Fruit fly (Drosophila melanogaster) whole organism, embryonic: Measurements from ENCODE around the gene Mabi.

Source experiments
- Aef1 ChIP-seq: fragments of 200-800 bp; sonication (Bioruptor generic); IDR thresholded peaks from 3 replicates; pipeline ENCODE4 v1.3.6; 2022; ENCODE audit warnings: missing biosample characterization, missing genetic modification characterization
- Asciz ChIP-seq: fragments of 200-800 bp; sonication (Bioruptor generic); optimal IDR thresholded peaks from 2 replicates; lab custom pipeline; 2017; ENCODE audit warnings: missing biosample characterization, mild to moderate bottlenecking, missing genetic modification characterization, missing genetic modification reagents
- Awh ChIP-seq: fragments of 200-800 bp; sonication (Bioruptor generic); IDR thresholded peaks from 2 replicates; pipeline ENCODE4, ENCODE4 v1.3.6; 2022; ENCODE audit warnings: missing biosample characterization, missing genetic modification characterization
- CG10209 ChIP-seq: fragments of 200-800 bp; sonication (Bioruptor generic); optimal IDR thresholded peaks from 3 replicates; lab custom pipeline; 2017; ENCODE audit warnings: missing biosample characterization, mild to moderate bottlenecking, missing genetic modification characterization, missing genetic modification reagents
- CG11723 ChIP-seq: fragments of 200-800 bp; sonication (Bioruptor generic); optimal IDR thresholded peaks from 2 replicates; lab custom pipeline; 2017; ENCODE audit warnings: missing biosample characterization, mild to moderate bottlenecking, missing genetic modification characterization
- CG12659 ChIP-seq: fragments of 200-800 bp; sonication (Bioruptor generic); optimal IDR thresholded peaks from 3 replicates; lab custom pipeline; 2017; ENCODE audit warnings: mild to moderate bottlenecking, missing biosample characterization, missing genetic modification reagents, missing genetic modification characterization
- CG14441 ChIP-seq: fragments of 200-800 bp; sonication (Bioruptor generic); IDR thresholded peaks from 2 replicates; pipeline ENCODE4 v1.3.6; 2022; ENCODE audit warnings: missing biosample characterization, missing genetic modification characterization
- CG15011 ChIP-seq: fragments of 200-800 bp; sonication (Bioruptor generic); optimal IDR thresholded peaks from 3 replicates; lab custom pipeline; 2018; ENCODE audit warnings: missing biosample characterization, mild to moderate bottlenecking, missing genetic modification characterization
- CG1602 ChIP-seq: fragments of 200-800 bp; sonication (Bioruptor generic); optimal IDR thresholded peaks from 3 replicates; lab custom pipeline; 2016; ENCODE audit warnings: missing biosample characterization, missing genetic modification characterization
- CG16813 ChIP-seq: fragments of 200-800 bp; sonication (Bioruptor generic); IDR thresholded peaks from 3 replicates; pipeline ENCODE4 v1.3.6; 2022; ENCODE audit warnings: missing biosample characterization, missing genetic modification characterization; ENCODE audit not compliant: partially characterized antibody
- CG18262 ChIP-seq: fragments of 200-800 bp; optimal IDR thresholded peaks from 3 replicates; lab custom pipeline; 2019; ENCODE audit warnings: missing biosample characterization, mild to moderate bottlenecking, missing genetic modification characterization, moderate library complexity
- CG1832 ChIP-seq: fragments of 200-800 bp; sonication (Bioruptor generic); optimal IDR thresholded peaks from 2 replicates; lab custom pipeline; 2017; ENCODE audit warnings: missing biosample characterization, mild to moderate bottlenecking, missing genetic modification characterization, inconsistent platforms
- CG2120 ChIP-seq: fragments of 200-800 bp; sonication (Bioruptor generic); optimal IDR thresholded peaks from 3 replicates; lab custom pipeline; 2016; ENCODE audit warnings: missing biosample characterization, missing genetic modification characterization
- CG2875 ChIP-seq: fragments of 200-800 bp; sonication (Bioruptor generic); optimal IDR thresholded peaks from 2 replicates; lab custom pipeline; 2017; ENCODE audit warnings: missing biosample characterization, mild to moderate bottlenecking, missing genetic modification characterization, missing genetic modification reagents
- CG3065 ChIP-seq: fragments of 200-800 bp; sonication (Bioruptor generic); optimal IDR thresholded peaks from 2 replicates; lab custom pipeline; 2016; ENCODE audit warnings: missing biosample characterization, missing genetic modification characterization
- CG31388 ChIP-seq: fragments of 200-800 bp; sonication (Bioruptor generic); optimal IDR thresholded peaks from 2 replicates; lab custom pipeline; 2016; ENCODE audit warnings: missing biosample characterization, missing genetic modification characterization
- CG3838 ChIP-seq: fragments of 200-800 bp; sonication (Bioruptor generic); optimal IDR thresholded peaks from 3 replicates; lab custom pipeline; 2016; ENCODE audit warnings: missing biosample characterization, missing genetic modification characterization
- CG4282 ChIP-seq: fragments of 200-800 bp; sonication (Bioruptor generic); optimal IDR thresholded peaks from 2 replicates; lab custom pipeline; 2016; ENCODE audit warnings: missing biosample characterization, missing genetic modification characterization
- CG43689 ChIP-seq: fragments of 200-800 bp; sonication (Bioruptor generic); IDR thresholded peaks from 2 replicates; pipeline ENCODE4 v1.3.6; 2022; ENCODE audit warnings: missing biosample characterization, missing genetic modification characterization
- CG4730 ChIP-seq: fragments of 200-800 bp; sonication (Bioruptor generic); IDR thresholded peaks from 2 replicates; pipeline ENCODE4 v1.3.6; 2022; ENCODE audit warnings: missing biosample characterization, missing genetic modification characterization
- CG8359 ChIP-seq: fragments of 200-800 bp; sonication (Bioruptor generic); optimal IDR thresholded peaks from 2 replicates; lab custom pipeline; 2017; ENCODE audit warnings: missing biosample characterization, mild to moderate bottlenecking, missing genetic modification characterization, borderline replicate concordance
- CG9609 ChIP-seq: fragments of 200-800 bp; sonication (Bioruptor generic); optimal IDR thresholded peaks from 3 replicates; lab custom pipeline; 2016; ENCODE audit warnings: missing biosample characterization, missing genetic modification characterization
- Camta ChIP-seq: fragments of 200-800 bp; sonication (Bioruptor generic); optimal IDR thresholded peaks from 2 replicates; lab custom pipeline; 2016; ENCODE audit warnings: missing biosample characterization, missing genetic modification characterization
- Dek ChIP-seq: fragments of 200-800 bp; sonication (Bioruptor generic); optimal IDR thresholded peaks from 3 replicates; lab custom pipeline; 2019; ENCODE audit warnings: missing biosample characterization, mild to moderate bottlenecking, missing genetic modification characterization, moderate library complexity
- Elba2 ChIP-seq: fragments of 200-800 bp; sonication (Bioruptor generic); optimal IDR thresholded peaks from 3 replicates; lab custom pipeline; 2016; ENCODE audit warnings: missing biosample characterization, missing genetic modification characterization
- Gug ChIP-seq: fragments of 200-800 bp; sonication (Bioruptor generic); IDR thresholded peaks from 4 replicates; pipeline ENCODE4 v1.3.6; 2022; ENCODE audit warnings: missing biosample characterization, missing genetic modification characterization
- Hr51 ChIP-seq, 2 experiments: fragments of 200-800 bp; sonication (Bioruptor generic); optimal IDR thresholded peaks; 2 replicates in 1 of 2; 3 replicates in 1 of 2; lab custom pipeline; 2016 to 2018; ENCODE audit warnings: missing biosample characterization in 2 of 2, missing genetic modification characterization in 2 of 2, mild to moderate bottlenecking in 1 of 2, moderate library complexity in 1 of 2
- NK7.1 ChIP-seq: fragments of 200-800 bp; sonication (Bioruptor generic); optimal IDR thresholded peaks from 3 replicates; lab custom pipeline; 2016; ENCODE audit warnings: missing biosample characterization, missing genetic modification characterization
- Rfx ChIP-seq: fragments of 200-800 bp; sonication (Bioruptor generic); IDR thresholded peaks from 2 replicates; pipeline ENCODE4 v1.3.6; 2022; ENCODE audit warnings: missing biosample characterization, missing genetic modification characterization
- ato ChIP-seq: fragments of 200-800 bp; sonication (Bioruptor generic); IDR thresholded peaks from 2 replicates; pipeline ENCODE4 v1.3.6; 2022; ENCODE audit warnings: missing biosample characterization, missing genetic modification characterization; ENCODE audit not compliant: partially characterized antibody
- chinmo ChIP-seq: fragments of 200-800 bp; sonication (Bioruptor generic); IDR thresholded peaks from 4 replicates; pipeline ENCODE4 v1.3.6; 2022; ENCODE audit warnings: missing biosample characterization, missing genetic modification characterization; ENCODE audit not compliant: partially characterized antibody
- croc ChIP-seq: fragments of 200-800 bp; sonication (Bioruptor generic); conservative IDR thresholded peaks from 3 replicates; pipeline ENCODE4 v1.3.6; 2022; ENCODE audit warnings: missing biosample characterization, missing genetic modification characterization
- dmrt11E ChIP-seq: fragments of 200-800 bp; sonication (Bioruptor generic); optimal IDR thresholded peaks from 3 replicates; lab custom pipeline; 2018; ENCODE audit warnings: missing biosample characterization, mild to moderate bottlenecking, missing genetic modification characterization, moderate library complexity
- esg ChIP-seq: fragments of 200-800 bp; sonication (Bioruptor generic); conservative IDR thresholded peaks from 2 replicates; pipeline ENCODE4 v1.3.6; 2022; ENCODE audit warnings: missing biosample characterization, missing genetic modification characterization
- grau ChIP-seq: fragments of 200-800 bp; optimal IDR thresholded peaks from 3 replicates; lab custom pipeline; 2019; ENCODE audit warnings: missing biosample characterization, mild to moderate bottlenecking, missing genetic modification characterization, moderate library complexity
- ken ChIP-seq: fragments of 200-800 bp; sonication (Bioruptor generic); IDR thresholded peaks from 3 replicates; pipeline ENCODE4 v1.3.6; 2022; ENCODE audit warnings: missing biosample characterization, missing genetic modification characterization
- maf-S ChIP-seq: fragments of 200-800 bp; sonication (Bioruptor generic); optimal IDR thresholded peaks from 2 replicates; lab custom pipeline; 2016; ENCODE audit warnings: missing biosample characterization, missing genetic modification characterization
- mld ChIP-seq: fragments of 200-800 bp; sonication (Bioruptor generic); IDR thresholded peaks from 3 replicates; pipeline ENCODE4 v1.3.6; 2022; ENCODE audit warnings: missing biosample characterization, missing genetic modification characterization; ENCODE audit not compliant: partially characterized antibody
- nerfin-2 ChIP-seq: fragments of 200-800 bp; sonication (Bioruptor generic); IDR thresholded peaks from 2 replicates; pipeline ENCODE4 v1.3.6; 2022; ENCODE audit warnings: missing biosample characterization, missing genetic modification characterization; ENCODE audit not compliant: partially characterized antibody
- pho ChIP-seq: fragments of 200-800 bp; sonication (Bioruptor generic); optimal IDR thresholded peaks from 2 replicates; lab custom pipeline; 2016; ENCODE audit warnings: missing biosample characterization, missing genetic modification characterization
- pnt ChIP-seq: fragments of 200-800 bp; sonication (Bioruptor generic); optimal IDR thresholded peaks from 3 replicates; lab custom pipeline; 2016; ENCODE audit warnings: missing biosample characterization, missing genetic modification characterization
- ranshi ChIP-seq: fragments of 200-800 bp; sonication (Bioruptor generic); IDR thresholded peaks from 2 replicates; pipeline ENCODE4 v1.3.6; 2022; ENCODE audit warnings: missing biosample characterization, missing genetic modification characterization
- run ChIP-seq: fragments of 200-800 bp; sonication (Bioruptor generic); optimal IDR thresholded peaks from 3 replicates; lab custom pipeline; 2018; ENCODE audit warnings: missing biosample characterization, mild to moderate bottlenecking, missing genetic modification characterization
- salm ChIP-seq: fragments of 200-800 bp; sonication (Bioruptor generic); optimal IDR thresholded peaks from 2 replicates; lab custom pipeline; 2018; ENCODE audit warnings: missing biosample characterization, mild to moderate bottlenecking, missing genetic modification characterization
- sens-2 ChIP-seq: fragments of 200-800 bp; sonication (Bioruptor generic); IDR thresholded peaks from 2 replicates; pipeline ENCODE4 v1.3.6; 2022; ENCODE audit warnings: missing biosample characterization, missing genetic modification characterization
- toy ChIP-seq: fragments of 200-800 bp; sonication (Bioruptor generic); IDR thresholded peaks from 2 replicates; pipeline ENCODE4 v1.3.6; 2022; ENCODE audit warnings: missing biosample characterization, missing genetic modification characterization
- tup ChIP-seq: fragments of 200-800 bp; sonication (Bioruptor generic); optimal IDR thresholded peaks from 2 replicates; lab custom pipeline; 2016; ENCODE audit warnings: missing biosample characterization, mild to moderate bottlenecking, missing genetic modification characterization, moderate library complexity
- vvl ChIP-seq: fragments of 200-800 bp; sonication (Bioruptor generic); IDR thresholded peaks from 2 replicates; pipeline ENCODE4 v1.3.6; 2022; ENCODE audit warnings: missing biosample characterization, missing genetic modification characterization
- wdn ChIP-seq: fragments of 200-800 bp; sonication (Bioruptor generic); IDR thresholded peaks from 2 replicates; pipeline ENCODE4 v1.3.6; 2022; ENCODE audit warnings: missing biosample characterization, missing genetic modification characterization
- z ChIP-seq: fragments of 200-800 bp; sonication (Bioruptor generic); IDR thresholded peaks from 3 replicates; pipeline ENCODE4 v1.3.6; 2022; ENCODE audit warnings: missing biosample characterization, missing genetic modification characterization
- zfh1 ChIP-seq: fragments of 200-800 bp; sonication (Bioruptor generic); IDR thresholded peaks from 3 replicates; pipeline ENCODE4 v1.3.6; 2022; ENCODE audit warnings: missing biosample characterization, missing genetic modification characterization

The Mabi gene

DNA sequence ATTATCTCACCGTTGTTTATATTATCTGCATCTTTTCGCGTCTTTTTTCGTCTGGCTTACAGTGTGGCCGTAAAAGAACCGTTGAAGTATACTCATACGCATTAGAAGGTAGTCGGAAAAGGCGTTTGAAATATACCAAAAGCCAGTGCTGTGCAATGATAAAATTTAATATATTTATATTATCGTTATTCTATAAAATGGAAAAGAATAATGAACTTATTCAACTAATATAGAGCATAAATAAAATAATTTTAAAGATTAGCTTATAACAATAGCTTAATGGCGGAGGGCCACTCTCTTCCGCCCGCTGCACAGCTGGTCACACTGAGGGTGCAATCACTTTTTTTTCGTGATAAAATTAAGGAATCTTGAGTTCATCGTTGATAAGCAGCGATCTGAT lies 42.6 kb downstream of the Mabi start, which contains the start of the genes CG16974 and Edem2 (continued):
- TF ChIP-seq z: no peak
- TF ChIP-seq NK7.1 (GFP tag; lab: Kevin White, UChicago): no peak
- peak; percentile 15 for TF ChIP-seq maf-S (GFP tag; lab: Kevin White, UChicago)
- no peak for TF ChIP-seq CG16813
- TF ChIP-seq croc (GFP tag; lab: Robert Waterston, UW): no peak; the same call in 1 of the 3 replicates
- TF ChIP-seq CG2875 (GFP tag; lab: Kevin White, UChicago): no peak
- no peak for TF ChIP-seq nerfin-2 (GFP tag; lab: Robert Waterston, UW)
- TF ChIP-seq Camta (GFP tag; lab: Kevin White, UChicago): peak; percentile 14
- peak; percentile 81 for TF ChIP-seq zfh1 (GFP tag; lab: Robert Waterston, UW)
- TF ChIP-seq CG4730 (GFP tag; lab: Robert Waterston, UW): peak; percentile 69
- no peak for TF ChIP-seq CG43689 (GFP tag; lab: Robert Waterston, UW)
- peak; percentile 80 for TF ChIP-seq CG2120 (GFP tag; lab: Kevin White, UChicago)
- TF ChIP-seq CG9609 (GFP tag; lab: Kevin White, UChicago): no peak
- peak; percentile 81 for TF ChIP-seq Rfx (GFP tag; lab: Robert Waterston, UW)
- no peak for TF ChIP-seq chinmo (GFP tag; lab: Robert Waterston, UW)
- no peak for TF ChIP-seq mld (GFP tag; lab: Robert Waterston, UW)
- TF ChIP-seq CG1602: peak; percentile 76
- TF ChIP-seq CG1832: no peak
- peak; percentile 66 for TF ChIP-seq tup (GFP tag; lab: Kevin White, UChicago)
- TF ChIP-seq pho (GFP tag; lab: Kevin White, UChicago): peak; percentile 41
- TF ChIP-seq sens-2 (GFP tag; lab: Robert Waterston, UW): no peak
- peak; percentile 70 for TF ChIP-seq dmrt11E
- TF ChIP-seq CG14441 (GFP tag; lab: Robert Waterston, UW): peak; percentile 81
- TF ChIP-seq CG3838 (GFP tag; lab: Kevin White, UChicago): peak; percentile 52
- peak; percentile 74 for TF ChIP-seq Dek (tag; lab: Kevin White, UChicago)
- peak; percentile 65 for TF ChIP-seq esg (GFP tag; lab: Robert Waterston, UW)
- TF ChIP-seq CG11723 (GFP tag; lab: Kevin White, UChicago): no peak
- TF ChIP-seq CG18262 (tag; lab: Kevin White, UChicago): no peak
- TF ChIP-seq Gug: peak; percentile 84
- peak; percentile 70 for TF ChIP-seq Aef1
- no peak for TF ChIP-seq CG15011 (GFP tag; lab: Kevin White, UChicago)
- peak; percentile 46 for TF ChIP-seq salm (tag; lab: Kevin White, UChicago)
- TF ChIP-seq Elba2 (GFP tag; lab: Kevin White, UChicago): peak; percentile 22
- TF ChIP-seq CG8359 (GFP tag; lab: Kevin White, UChicago): no peak
- peak; percentile 53 for TF ChIP-seq CG3065 (GFP tag; lab: Kevin White, UChicago)
- TF ChIP-seq Hr51 (GFP tag; optimal IDR thresholded peaks at IDR 0.05; lab: Kevin White, UChicago): peak in 1 of 2 experiments; percentile 61
- no peak for TF ChIP-seq CG4282 (GFP tag; lab: Kevin White, UChicago)
- peak; percentile 73 for TF ChIP-seq grau (tag; lab: Kevin White, UChicago)
- peak; percentile 73; the same call in 1 of the 2 replicates for TF ChIP-seq ranshi (GFP tag; lab: Robert Waterston, UW)
- TF ChIP-seq Asciz: no peak
- TF ChIP-seq pnt: peak; percentile 27
- peak; percentile 78 for TF ChIP-seq wdn (GFP tag; lab: Robert Waterston, UW)
- no peak for TF ChIP-seq CG10209 (GFP tag; lab: Kevin White, UChicago)
- TF ChIP-seq ato: no peak
- TF ChIP-seq CG31388 (GFP tag; lab: Kevin White, UChicago): peak; percentile 33
- TF ChIP-seq toy (GFP tag; lab: Robert Waterston, UW): no peak
- no peak for TF ChIP-seq run (tag; lab: Kevin White, UChicago)
- peak; percentile 79 for TF ChIP-seq ken (GFP tag; lab: Robert Waterston, UW)
- peak; percentile 55 for TF ChIP-seq Awh (GFP tag; lab: Robert Waterston, UW)
- TF ChIP-seq CG12659 (GFP tag; lab: Kevin White, UChicago): peak; percentile 90
- TF ChIP-seq vvl (GFP tag; lab: Robert Waterston, UW): peak; percentile 86
